Fruit fly (Drosophila melanogaster): Measurements from ENCODE around the gene Sirt2.

Sirt2 gene

dm6 chr3R:20310905-20311304 is 17.4 kb upstream of the Sirt2 start (continued):
- TF ChIP-seq CG17385 (GFP tag; optimal IDR thresholded peaks at IDR 0.05) (peak; percentile 23), z (GFP tag; IDR thresholded peaks at IDR 0.05) (no peak), CG3281 (GFP tag; optimal IDR thresholded peaks at IDR 0.05) (peak; percentile 47), Xrp1 (GFP tag; IDR thresholded peaks at IDR 0.05) (no peak), bowl (GFP tag; IDR thresholded peaks at IDR 0.05) (no peak), CG3163 (GFP tag; optimal IDR thresholded peaks at IDR 0.05) (no peak), CG30403 (GFP tag; optimal IDR thresholded peaks at IDR 0.05) (peak; percentile 43), CG11696 (GFP tag; IDR thresholded peaks at IDR 0.05) (no peak), maf-S (GFP tag; optimal IDR thresholded peaks at IDR 0.05) (no peak), ham (GFP tag; IDR thresholded peaks at IDR 0.05) (no peak), CG12299 (tag; optimal IDR thresholded peaks at IDR 0.05) (no peak), sr (GFP tag; IDR thresholded peaks at IDR 0.05) (no peak), Sry-δ (GFP tag; optimal IDR thresholded peaks at IDR 0.05) (no peak), CG18262 (tag; optimal IDR thresholded peaks at IDR 0.05) (peak; percentile 45), CG9437 (GFP tag; optimal IDR thresholded peaks at IDR 0.05) (peak; percentile 48), gt (GFP tag; IDR thresholded peaks at IDR 0.05) (no peak), ara (GFP tag; IDR thresholded peaks at IDR 0.05) (no peak), HLH54F (GFP tag; optimal IDR thresholded peaks at IDR 0.05) (no peak), B-H1 (GFP tag; IDR thresholded peaks at IDR 0.05) (no peak), Ets65A (GFP tag) (peak; percentile 26), CG12391 (tag; optimal IDR thresholded peaks at IDR 0.05) (peak; percentile 35), Hr3 (GFP tag; optimal IDR thresholded peaks at IDR 0.05) (no peak), CG8944 (GFP tag; optimal IDR thresholded peaks at IDR 0.05) (no peak), CG18619 (GFP tag; optimal IDR thresholded peaks at IDR 0.05) (peak; percentile 22), ftz-f1 (GFP tag; optimal IDR thresholded peaks at IDR 0.05) (no peak), CG2875 (GFP tag; optimal IDR thresholded peaks at IDR 0.05) (no peak), CG9817 (tag; optimal IDR thresholded peaks at IDR 0.05) (no peak), Med (GFP tag) (no peak), tll (GFP tag; optimal IDR thresholded peaks at IDR 0.05) (no peak), kni (GFP tag; optimal IDR thresholded peaks at IDR 0.05) (no peak), CG15011 (GFP tag; optimal IDR thresholded peaks at IDR 0.05) (no peak), H15 (GFP tag; IDR thresholded peaks at IDR 0.05) (no peak), br (optimal IDR thresholded peaks at IDR 0.05) (no peak), PHDP (tag; optimal IDR thresholded peaks at IDR 0.05) (peak; percentile 2), grau (tag; optimal IDR thresholded peaks at IDR 0.05) (peak; percentile 48), unpg (GFP tag; optimal IDR thresholded peaks at IDR 0.05) (no peak), CG43689 (GFP tag; IDR thresholded peaks at IDR 0.05) (no peak), hth (optimal IDR thresholded peaks at IDR 0.05) (no peak), rib (GFP tag; IDR thresholded peaks at IDR 0.05) (no peak), CG10274 (GFP tag; optimal IDR thresholded peaks at IDR 0.05) (no peak), fu2 (GFP tag; optimal IDR thresholded peaks at IDR 0.05) (peak; percentile 30), Poxn (GFP tag; IDR thresholded peaks at IDR 0.05) (no peak), CG10654 (GFP tag; optimal IDR thresholded peaks at IDR 0.05) (no peak), Atf6 (GFP tag; IDR thresholded peaks at IDR 0.05) (no peak), CG7372 (GFP tag; IDR thresholded peaks at IDR 0.05) (no peak), CG17829 (tag; optimal IDR thresholded peaks at IDR 0.05) (no peak), eve (GFP tag; optimal IDR thresholded peaks at IDR 0.05) (peak in 1 of 2 experiments; percentile 77), Rx (GFP tag; IDR thresholded peaks at IDR 0.05) (no peak)
